Worm (Caenorhabditis elegans) whole organism, mixed stage, embryonic: ENCODE results near the gene pigw-1.

Experiments used
- bed-3 ChIP-seq: fragments of 200-800 bp; sonication (Bioruptor generic); optimal IDR thresholded peaks from 3 replicates; lab custom pipeline; 2018; ENCODE audit warnings: mild to moderate bottlenecking, missing genetic modification characterization, moderate library complexity, missing compliant biosample characterization
- blmp-1 ChIP-seq: fragments of 150-350 bp; optimal IDR thresholded peaks from 2 replicates; lab custom pipeline; 2014; ENCODE audit warnings: missing biosample characterization, missing genetic modification characterization
- ceh-39 ChIP-seq: fragments of 150-350 bp; optimal IDR thresholded peaks from 2 replicates; lab custom pipeline; 2014; ENCODE audit warnings: missing biosample characterization, missing genetic modification characterization
- ceh-43 ChIP-seq: fragments of 200-800 bp; sonication (Bioruptor generic); optimal IDR thresholded peaks from 2 replicates; lab custom pipeline; 2018; ENCODE audit warnings: mild to moderate bottlenecking, missing genetic modification characterization, moderate library complexity, missing compliant biosample characterization
- ceh-83 ChIP-seq: fragments of 200-800 bp; sonication (Bioruptor generic); optimal IDR thresholded peaks from 2 replicates; lab custom pipeline; 2018; ENCODE audit warnings: mild to moderate bottlenecking, missing genetic modification characterization, missing compliant biosample characterization
- ces-1 ChIP-seq: fragments of 150-350 bp; optimal IDR thresholded peaks from 2 replicates; lab custom pipeline; 2014; ENCODE audit warnings: missing biosample characterization, missing genetic modification reagents, missing genetic modification characterization
- cnd-1 ChIP-seq: fragments of 200-800 bp; sonication (Bioruptor generic); optimal IDR thresholded peaks from 2 replicates; lab custom pipeline; 2018; ENCODE audit warnings: mild to moderate bottlenecking, missing genetic modification characterization, missing compliant biosample characterization
- drap-1 ChIP-seq: fragments of 200-800 bp; sonication (Bioruptor generic); optimal IDR thresholded peaks from 3 replicates; lab custom pipeline; 2018; ENCODE audit warnings: mild to moderate bottlenecking, missing genetic modification characterization, missing compliant biosample characterization
- elt-1 ChIP-seq: sonication (generic microtip); optimal IDR thresholded peaks from 2 replicates; lab custom pipeline; 2017; ENCODE audit warnings: missing genetic modification characterization, mild to moderate bottlenecking, missing compliant biosample characterization, antibody characterized with exemption, moderate library complexity, borderline replicate concordance; ENCODE audit not compliant: insufficient read depth
- elt-3 ChIP-seq: fragments of 150-350 bp; optimal IDR thresholded peaks from 2 replicates; lab custom pipeline; 2014; ENCODE audit warnings: missing biosample characterization, missing genetic modification characterization
- flh-1 ChIP-seq: fragments of 200-800 bp; sonication (Bioruptor generic); optimal IDR thresholded peaks from 2 replicates; lab custom pipeline; 2018; ENCODE audit warnings: mild to moderate bottlenecking, missing genetic modification characterization, moderate library complexity, missing compliant biosample characterization
- hlh-1 ChIP-seq: fragments of 150-350 bp; optimal IDR thresholded peaks from 2 replicates; lab custom pipeline; 2014; ENCODE audit warnings: missing biosample characterization, missing genetic modification reagents, missing genetic modification characterization
- lin-32 ChIP-seq: fragments of 200-800 bp; sonication (Bioruptor generic); optimal IDR thresholded peaks from 2 replicates; lab custom pipeline; 2018; ENCODE audit warnings: mild to moderate bottlenecking, missing genetic modification characterization, missing compliant biosample characterization
- mab-5 ChIP-seq: fragments of 150-350 bp; optimal IDR thresholded peaks from 2 replicates; lab custom pipeline; 2014; ENCODE audit warnings: missing biosample characterization, missing genetic modification characterization
- mls-2 ChIP-seq: sonication (generic microtip); optimal IDR thresholded peaks from 2 replicates; lab custom pipeline; 2016; ENCODE audit warnings: mild to moderate bottlenecking, missing genetic modification characterization, moderate library complexity, missing compliant biosample characterization
- nhr-12 ChIP-seq: fragments of 150-350 bp; optimal IDR thresholded peaks from 2 replicates; lab custom pipeline; 2014; ENCODE audit warnings: missing biosample characterization, missing genetic modification characterization
- nhr-2 ChIP-seq: fragments of 150-350 bp; optimal IDR thresholded peaks from 2 replicates; lab custom pipeline; 2014; ENCODE audit warnings: missing biosample characterization, missing genetic modification characterization
- nhr-28 ChIP-seq: fragments of 150-350 bp; optimal IDR thresholded peaks from 2 replicates; lab custom pipeline; 2014; ENCODE audit warnings: missing biosample characterization, missing genetic modification characterization
- pha-4 ChIP-seq: fragments of 150-350 bp; optimal IDR thresholded peaks from 2 replicates; lab custom pipeline; 2018; ENCODE audit warnings: missing biosample characterization, missing genetic modification reagents, missing genetic modification characterization
- sem-2 ChIP-seq: fragments of 200-800 bp; sonication (Bioruptor generic); optimal IDR thresholded peaks from 2 replicates; lab custom pipeline; 2018; ENCODE audit warnings: mild to moderate bottlenecking, missing genetic modification characterization, missing compliant biosample characterization
- snpc-4 ChIP-seq: fragments of 150-350 bp; optimal IDR thresholded peaks from 2 replicates; lab custom pipeline; 2014; ENCODE audit warnings: missing biosample characterization, missing genetic modification characterization
- sptf-1 ChIP-seq: sonication (generic microtip); optimal IDR thresholded peaks from 2 replicates; lab custom pipeline; 2017; ENCODE audit warnings: mild to moderate bottlenecking, missing genetic modification characterization, moderate library complexity, missing compliant biosample characterization
- tbx-8 ChIP-seq: fragments of 200-800 bp; sonication (Bioruptor generic); optimal IDR thresholded peaks from 2 replicates; lab custom pipeline; 2018; ENCODE audit warnings: mild to moderate bottlenecking, missing genetic modification characterization, moderate library complexity, missing compliant biosample characterization
- unc-120 ChIP-seq: sonication (generic microtip); optimal IDR thresholded peaks from 2 replicates; lab custom pipeline; 2017; ENCODE audit warnings: missing genetic modification characterization, missing compliant biosample characterization; ENCODE audit not compliant: poor library complexity, severe bottlenecking
- unc-62 ChIP-seq: fragments of 150-350 bp; optimal IDR thresholded peaks from 2 replicates; lab custom pipeline; 2014; ENCODE audit warnings: missing biosample characterization, missing genetic modification reagents, missing genetic modification characterization
- ztf-11 ChIP-seq: fragments of 150-350 bp; optimal IDR thresholded peaks from 2 replicates; lab custom pipeline; 2014; ENCODE audit warnings: missing biosample characterization, missing genetic modification characterization

The pigw-1 gene

DNA sequence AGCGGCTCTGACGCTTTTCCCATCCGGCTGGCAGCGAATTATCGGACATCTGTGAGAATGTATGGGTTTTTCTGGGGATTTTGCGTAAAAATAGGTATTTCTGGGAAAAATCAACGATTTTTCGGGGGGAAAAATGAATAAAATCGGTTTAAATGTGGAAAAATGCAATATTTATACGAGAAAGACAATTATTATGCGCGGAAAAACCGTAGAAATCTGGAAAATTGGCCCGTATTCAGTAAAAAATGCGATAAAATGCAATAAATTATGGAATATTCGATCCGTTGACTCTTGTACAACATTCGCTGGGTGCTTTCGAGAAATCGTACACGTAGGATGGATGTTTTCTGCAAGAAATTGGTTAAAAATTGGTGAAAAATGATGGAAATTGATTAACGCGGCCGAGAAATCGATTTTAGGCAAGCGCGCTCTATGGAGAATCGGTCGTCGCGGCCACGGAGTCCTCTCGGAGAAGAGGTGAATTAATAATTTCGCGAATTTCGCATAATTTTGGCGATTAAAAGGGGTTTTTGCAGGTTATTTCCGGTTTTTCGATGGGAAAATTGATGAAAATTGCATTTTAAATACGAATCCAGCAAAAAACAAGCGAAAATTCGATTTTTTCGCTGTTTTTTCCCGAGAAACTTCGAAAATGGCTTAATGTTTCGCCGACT, 4.4 kb upstream of the pigw-1 start, which contains the start of gene pinn-1 (continued):
- TF ChIP-seq cnd-1 (peak; percentile 63), hlh-1 (no peak), sem-2 (GFP tag; lab: Kevin White, UChicago) (no peak), nhr-2 (tag; lab: Kevin White, UChicago) (peak; percentile 9)

DNA sequence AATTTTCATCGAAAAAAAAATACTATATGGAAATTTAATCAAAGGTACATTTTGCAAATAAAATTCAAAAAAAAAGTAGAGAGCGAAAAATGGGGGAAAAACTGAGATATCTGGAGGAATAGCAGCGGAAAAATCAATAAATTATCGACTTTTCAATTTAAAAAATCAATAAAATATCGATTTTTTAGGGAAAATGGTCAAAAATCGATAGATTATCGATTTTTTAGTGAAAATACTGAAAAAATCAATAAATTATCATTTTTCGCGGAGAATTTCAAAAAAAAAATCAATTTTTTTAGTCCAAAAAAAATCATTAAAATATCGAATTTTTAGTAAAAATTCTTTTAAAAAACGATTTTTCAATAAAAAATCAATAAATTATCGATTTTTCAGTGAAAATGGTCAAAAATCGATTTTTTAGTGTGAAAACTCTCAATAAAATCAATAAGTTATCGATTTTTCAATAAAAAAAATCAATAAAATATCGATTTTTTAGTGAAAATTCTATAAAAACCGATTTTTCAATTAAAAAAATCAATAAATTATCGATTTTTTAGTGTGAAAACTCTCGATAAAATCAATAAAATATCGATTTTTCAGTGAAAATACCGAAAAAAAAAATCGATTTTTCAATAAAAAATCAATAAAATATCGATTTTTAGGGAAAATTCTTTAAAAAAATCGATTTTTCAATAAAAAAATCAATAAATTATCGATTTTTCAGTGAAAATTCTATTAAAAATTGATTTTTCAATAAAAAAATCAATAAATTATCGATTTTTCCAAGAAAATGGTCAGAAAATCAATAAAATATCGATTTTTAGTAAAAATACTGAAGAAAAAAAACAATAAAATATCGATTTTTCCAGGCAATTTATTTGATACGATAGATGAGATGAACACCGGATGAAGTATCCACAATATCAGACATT, 1.1 kb upstream of the pigw-1 start:
- no peak for TF ChIP-seq ceh-43 (GFP tag; lab: Kevin White, UChicago)

DNA sequence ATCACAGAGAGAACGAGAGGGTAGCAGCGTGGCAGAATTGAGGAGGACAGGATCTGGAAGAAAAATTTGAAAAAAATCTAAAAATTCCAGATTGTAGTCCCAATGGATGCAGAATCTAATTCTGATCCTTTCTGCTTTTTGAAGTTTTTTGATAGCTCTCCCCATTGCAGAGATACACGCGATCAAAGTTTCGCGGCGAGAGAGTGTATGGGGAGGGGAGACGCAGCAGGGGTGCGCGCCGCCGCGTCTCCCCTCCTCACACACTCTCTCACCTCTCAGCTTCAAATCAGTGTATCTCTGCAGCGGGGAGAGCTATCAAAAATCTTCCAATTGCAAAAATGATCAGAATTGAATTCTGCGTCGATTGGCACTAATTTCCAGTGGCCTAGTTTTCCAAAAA, 3.6 kb downstream of the pigw-1 start:
- TF ChIP-seq cnd-1: no peak
- TF ChIP-seq drap-1 (GFP tag; lab: Kevin White, UChicago): no peak
- TF ChIP-seq blmp-1: no peak
- no peak for TF ChIP-seq nhr-28 (tag; lab: Kevin White, UChicago)
- TF ChIP-seq elt-1 (tag; lab: Kevin White, UChicago): no peak
- no peak for TF ChIP-seq pha-4 (tag; lab: Kevin White, UChicago)
- TF ChIP-seq sem-2 (GFP tag; lab: Kevin White, UChicago): no peak
- TF ChIP-seq tbx-8 (GFP tag; lab: Kevin White, UChicago): no peak
- no peak for TF ChIP-seq ztf-11 (tag; lab: Kevin White, UChicago)
- no peak for TF ChIP-seq nhr-12 (tag; lab: Kevin White, UChicago)
- no peak for TF ChIP-seq unc-120 (tag; lab: Kevin White, UChicago)
- no peak for TF ChIP-seq ceh-39 (tag; lab: Kevin White, UChicago)
- TF ChIP-seq hlh-1: no peak
- no peak for TF ChIP-seq bed-3 (GFP tag; lab: Kevin White, UChicago)
- TF ChIP-seq mls-2 (tag; lab: Kevin White, UChicago): no peak
- TF ChIP-seq ces-1 (GFP tag; lab: Kevin White, UChicago): no peak
- no peak for TF ChIP-seq snpc-4 (tag; lab: Kevin White, UChicago)
- no peak for TF ChIP-seq lin-32 (GFP tag; lab: Kevin White, UChicago)

DNA sequence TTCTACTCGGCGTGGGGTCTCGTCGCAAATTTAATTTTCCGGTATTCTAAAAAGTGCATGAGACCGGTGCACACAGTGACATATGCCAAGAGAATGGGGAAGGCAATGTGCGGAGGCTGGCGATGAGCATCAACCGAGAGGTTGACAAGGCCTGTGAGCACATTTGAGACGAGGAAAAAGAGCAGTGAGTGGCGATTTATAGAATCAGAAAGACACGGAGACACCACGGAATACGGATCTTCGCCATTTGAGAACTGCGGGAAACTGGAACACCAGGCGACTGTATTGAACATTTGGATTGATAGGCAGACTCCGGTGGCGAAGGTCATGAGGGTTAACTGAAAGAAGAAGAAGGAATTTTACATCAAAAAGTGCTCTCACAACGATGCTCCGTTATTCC, 5.8 kb downstream of the pigw-1 start:
- TF ChIP-seq unc-62 (GFP tag; lab: Kevin White, UChicago) (no peak), drap-1 (GFP tag; lab: Kevin White, UChicago) (no peak), mab-5 (tag; lab: Kevin White, UChicago) (no peak)

DNA sequence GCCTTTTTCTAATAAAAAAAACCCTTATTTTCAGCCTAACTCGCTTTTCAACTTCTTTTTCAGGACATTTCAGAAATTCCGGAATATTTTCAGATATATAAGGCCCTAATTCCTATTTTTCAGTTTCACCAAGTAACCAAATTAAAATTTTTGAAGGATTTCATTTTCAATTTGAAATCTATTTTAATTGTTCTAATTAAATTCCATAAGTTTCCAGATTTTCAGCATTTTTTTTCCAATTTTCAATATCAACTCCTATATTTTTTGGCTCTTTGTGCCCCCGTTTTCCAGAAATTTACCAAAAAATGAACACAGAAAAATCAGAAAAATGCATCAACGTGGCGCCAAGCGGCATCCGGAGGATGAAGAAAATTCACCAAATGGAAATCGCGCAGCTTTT, 9.9 kb downstream of the pigw-1 start, which contains the start of gene Y110A2AL.1:
Gene Y110A2AL.1 (plus strand): TSS at position 301 of the 400 bp plus-strand sequence.
- no peak for TF ChIP-seq pha-4 (tag; lab: Kevin White, UChicago)

DNA sequence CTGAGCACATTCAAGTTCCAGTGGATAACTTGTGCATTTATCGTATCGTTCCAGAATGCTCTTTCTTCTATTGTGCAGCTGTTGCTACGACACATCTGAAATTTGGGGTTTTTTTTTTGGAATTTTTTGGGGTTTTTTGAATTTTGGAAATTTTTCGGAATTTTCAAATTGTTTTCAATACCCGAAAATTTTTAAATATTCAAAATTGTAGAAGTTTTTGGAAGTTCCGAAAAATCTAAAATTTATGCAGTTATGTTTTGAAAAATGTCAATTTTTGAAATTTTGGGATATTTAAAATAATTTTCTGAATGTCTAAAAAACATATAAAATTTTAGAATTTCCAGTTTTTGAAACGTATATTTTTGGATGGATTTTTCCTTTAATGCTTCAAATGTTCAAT, 12.9 kb downstream of the pigw-1 start, which contains the start of gene Y110A2AL.10:
Gene Y110A2AL.10 (minus strand): TSS at position 101 of the 400 bp plus-strand sequence.
- TF ChIP-seq flh-1 (GFP tag; lab: Kevin White, UChicago): no peak
- TF ChIP-seq mab-5 (tag; lab: Kevin White, UChicago): no peak
- no peak for TF ChIP-seq bed-3 (GFP tag; lab: Kevin White, UChicago)
- no peak for TF ChIP-seq sptf-1 (tag; lab: Kevin White, UChicago)
- no peak for TF ChIP-seq ceh-83 (GFP tag; lab: Kevin White, UChicago)
- no peak for TF ChIP-seq elt-3 (tag; lab: Kevin White, UChicago)
- no peak for TF ChIP-seq hlh-1
